Worm (Caenorhabditis elegans): ENCODE measurements around the gene R13D7.2.

DNA sequence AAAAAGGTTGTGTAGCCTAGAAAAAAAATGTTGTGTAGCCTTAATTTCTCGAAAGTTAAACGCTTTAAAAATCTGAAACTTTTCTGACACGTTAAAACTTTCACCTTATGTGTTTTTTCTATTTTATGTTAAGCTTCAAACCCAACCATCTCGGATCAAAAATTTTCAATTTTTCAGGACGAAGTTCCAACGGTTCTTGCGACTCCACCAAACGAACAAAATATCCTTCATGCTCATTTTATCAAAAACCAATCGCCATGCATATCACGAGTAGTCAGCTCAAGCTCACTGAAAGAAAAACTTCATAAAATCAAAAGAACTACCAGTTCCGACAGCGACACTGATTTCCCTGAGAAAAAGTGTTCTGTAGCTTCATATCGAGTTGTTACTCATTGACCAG is 26.8 kb downstream of the R13D7.2 start:
- no peak for TF ChIP-seq ama-1 (optimal IDR thresholded peaks at IDR 0.05)
- TF ChIP-seq snpc-4 (tag; optimal IDR thresholded peaks at IDR 0.05) = no peak
- no peak for TF ChIP-seq R02D3.7 (tag; optimal IDR thresholded peaks at IDR 0.05)
- no peak for TF ChIP-seq elt-3 (tag; optimal IDR thresholded peaks at IDR 0.05)
- TF ChIP-seq ZK546.5 (tag; optimal IDR thresholded peaks at IDR 0.05) = no peak
- TF ChIP-seq egl-27 (tag; optimal IDR thresholded peaks at IDR 0.05) = no peak
- no peak for TF ChIP-seq aly-2 (tag; optimal IDR thresholded peaks at IDR 0.05)
- no peak for TF ChIP-seq nhr-11 (tag; optimal IDR thresholded peaks at IDR 0.05)
- no peak for TF ChIP-seq elt-1 (tag; optimal IDR thresholded peaks at IDR 0.05)
- no peak for TF ChIP-seq mab-5 (tag; optimal IDR thresholded peaks at IDR 0.05)
- TF ChIP-seq nhr-23 (tag; optimal IDR thresholded peaks at IDR 0.05) = no peak
- no peak for TF ChIP-seq fos-1 (tag; optimal IDR thresholded peaks at IDR 0.05)
